Worm (Caenorhabditis elegans) whole organism, L1 larva: Measurements from ENCODE around the gene F59E11.7.
A peak's percentile ranks its signal among the peaks of the same experiment; 100 is the strongest.

Source experiments
- aha-1 ChIP-seq: fragments of 150-350 bp; optimal IDR thresholded peaks from 2 replicates; lab custom pipeline; 2014; ENCODE audit warnings: missing biosample characterization, missing genetic modification characterization
- blmp-1 ChIP-seq: fragments of 150-350 bp; optimal IDR thresholded peaks from 2 replicates; lab custom pipeline; 2014; ENCODE audit warnings: missing biosample characterization, missing genetic modification characterization
- ceh-63 ChIP-seq: fragments of 200-800 bp; sonication (Bioruptor generic); optimal IDR thresholded peaks from 2 replicates; lab custom pipeline; 2018; ENCODE audit warnings: mild to moderate bottlenecking, missing genetic modification characterization, missing compliant biosample characterization
- ceh-8 ChIP-seq: fragments of 200-800 bp; sonication (Bioruptor generic); optimal IDR thresholded peaks from 2 replicates; lab custom pipeline; 2018; ENCODE audit warnings: mild to moderate bottlenecking, missing genetic modification characterization, moderate library complexity, missing compliant biosample characterization
- ceh-82 ChIP-seq, 3 experiments: fragments of 150-350 bp in 1 of 3; sonication (generic microtip) in 2 of 3; optimal IDR thresholded peaks; 2 replicates each; lab custom pipeline; 2014 to 2017; ENCODE audit warnings: missing biosample characterization in 3 of 3, missing genetic modification characterization in 3 of 3
- ceh-88 ChIP-seq: fragments of 200-800 bp; sonication (Bioruptor generic); IDR thresholded peaks from 2 replicates; pipeline ENCODE4 v1.3.6; 2022; ENCODE audit warnings: missing genetic modification characterization, missing compliant biosample characterization
- dpl-1 ChIP-seq, 3 experiments: fragments of 150-350 bp in 2 of 3; sonication (generic microtip) in 1 of 3; optimal IDR thresholded peaks; 2 replicates each; lab custom pipeline; 2014 to 2017; ENCODE audit warnings: missing biosample characterization in 3 of 3, missing genetic modification characterization in 3 of 3, missing genetic modification reagents in 3 of 3
- efl-1 ChIP-seq, 4 experiments: fragments of 150-350 bp; optimal IDR thresholded peaks in 3 of 4; peaks in 1 of 4; 1 replicate in 1 of 4; 2 replicates in 3 of 4; lab custom pipeline; 2014; ENCODE audit warnings: missing biosample characterization in 2 of 4, missing genetic modification characterization in 2 of 4, missing genetic modification reagents in 2 of 4
- egl-27 ChIP-seq, 2 experiments: fragments of 150-350 bp in 1 of 2; sonication (generic microtip); optimal IDR thresholded peaks; 3 replicates each; lab custom pipeline; 2017 to 2018; ENCODE audit warnings: missing biosample characterization in 2 of 2, missing genetic modification characterization in 2 of 2, missing genetic modification reagents in 2 of 2
- elt-2 ChIP-seq: sonication (generic microtip); optimal IDR thresholded peaks from 2 replicates; lab custom pipeline; 2016; ENCODE audit warnings: missing genetic modification characterization, mild to moderate bottlenecking, inconsistent platforms, missing compliant biosample characterization, missing genetic modification reagents
- hlh-4 ChIP-seq: sonication (generic microtip); optimal IDR thresholded peaks from 2 replicates; lab custom pipeline; 2016; ENCODE audit warnings: mild to moderate bottlenecking, missing genetic modification characterization, missing compliant biosample characterization
- irx-1 ChIP-seq: sonication (generic microtip); optimal IDR thresholded peaks from 2 replicates; lab custom pipeline; 2016; ENCODE audit warnings: missing genetic modification characterization, missing compliant biosample characterization
- jun-1 ChIP-seq: fragments of 150-350 bp; optimal IDR thresholded peaks from 2 replicates; lab custom pipeline; 2014; ENCODE audit warnings: missing biosample characterization, missing genetic modification reagents, missing genetic modification characterization
- lin-13 ChIP-seq: fragments of 150-350 bp; optimal IDR thresholded peaks from 2 replicates; lab custom pipeline; 2014; ENCODE audit warnings: missing biosample characterization, missing genetic modification reagents, missing genetic modification characterization
- lin-15B ChIP-seq: fragments of 150-350 bp; sonication (generic microtip); optimal IDR thresholded peaks from 3 replicates; lab custom pipeline; 2014; ENCODE audit warnings: missing biosample characterization, missing genetic modification characterization
- mdl-1 ChIP-seq, 2 experiments: fragments of 150-350 bp; optimal IDR thresholded peaks; 2 replicates each; lab custom pipeline; 2014 to 2017; ENCODE audit warnings: missing biosample characterization in 2 of 2, missing genetic modification characterization in 2 of 2, inconsistent platforms in 1 of 2
- mep-1 ChIP-seq: fragments of 150-350 bp; optimal IDR thresholded peaks from 2 replicates; lab custom pipeline; 2014; ENCODE audit warnings: missing biosample characterization, missing genetic modification characterization
- nhr-11 ChIP-seq: fragments of 150-350 bp; optimal IDR thresholded peaks from 2 replicates; lab custom pipeline; 2014; ENCODE audit warnings: missing biosample characterization, missing genetic modification characterization
- nhr-19 ChIP-seq: fragments of 200-800 bp; sonication (Bioruptor generic); conservative IDR thresholded peaks from 2 replicates; pipeline ENCODE4 v1.3.6; 2022; ENCODE audit warnings: missing genetic modification characterization, missing compliant biosample characterization
- nhr-47 ChIP-seq: sonication (generic microtip); optimal IDR thresholded peaks from 2 replicates; lab custom pipeline; 2016; ENCODE audit warnings: mild to moderate bottlenecking, missing genetic modification characterization, moderate library complexity, missing compliant biosample characterization
- nhr-71 ChIP-seq: sonication (generic microtip); optimal IDR thresholded peaks from 2 replicates; lab custom pipeline; 2016; ENCODE audit warnings: mild to moderate bottlenecking, missing genetic modification characterization, moderate library complexity, missing compliant biosample characterization
- nhr-76 ChIP-seq: sonication (generic microtip); optimal IDR thresholded peaks from 2 replicates; lab custom pipeline; 2017; ENCODE audit warnings: missing biosample characterization, missing genetic modification characterization
- pqm-1 ChIP-seq: sonication (generic microtip); optimal IDR thresholded peaks from 3 replicates; lab custom pipeline; 2017; ENCODE audit warnings: missing biosample characterization, missing genetic modification characterization
- snpc-4 ChIP-seq: fragments of 150-350 bp; optimal IDR thresholded peaks from 2 replicates; lab custom pipeline; 2014; ENCODE audit warnings: missing biosample characterization, missing genetic modification characterization
- sptf-1 ChIP-seq: fragments of 150-350 bp; optimal IDR thresholded peaks from 2 replicates; lab custom pipeline; 2014; ENCODE audit warnings: missing biosample characterization, missing genetic modification characterization
- swsn-7 ChIP-seq: sonication (generic microtip); optimal IDR thresholded peaks from 2 replicates; lab custom pipeline; 2016; ENCODE audit warnings: missing genetic modification characterization, missing compliant biosample characterization
- tlp-1 ChIP-seq: fragments of 150-350 bp; optimal IDR thresholded peaks from 2 replicates; lab custom pipeline; 2014; ENCODE audit warnings: missing biosample characterization, missing genetic modification characterization
- unc-130 ChIP-seq: fragments of 150-350 bp; optimal IDR thresholded peaks from 2 replicates; lab custom pipeline; 2017; ENCODE audit warnings: missing biosample characterization, missing genetic modification characterization, inconsistent platforms
- zip-4 ChIP-seq: fragments of 200-800 bp; sonication (Bioruptor generic); optimal IDR thresholded peaks from 2 replicates; lab custom pipeline; 2018; ENCODE audit warnings: mild to moderate bottlenecking, missing genetic modification characterization, moderate library complexity, missing compliant biosample characterization
- ztf-4 ChIP-seq: fragments of 150-350 bp; optimal IDR thresholded peaks from 2 replicates; lab custom pipeline; 2014; ENCODE audit warnings: missing biosample characterization, missing genetic modification characterization

F59E11.7 gene

ce11 chrV:8974889-8975422, 15.1 kb upstream of the F59E11.7 start, which contains the start of gene nhr-143:
Gene nhr-143 (minus strand): TSS chrV:8974939.
- TF ChIP-seq blmp-1 (tag; lab: Kevin White, UChicago) (peak; percentile 40), elt-2 (tag; lab: Kevin White, UChicago) (peak; percentile 18), snpc-4 (tag; lab: Kevin White, UChicago) (no peak), ztf-4 (tag; lab: Kevin White, UChicago) (no peak), nhr-71 (peak; percentile 3), zip-4 (GFP tag; lab: Kevin White, UChicago) (no peak), nhr-76 (tag; lab: Kevin White, UChicago) (no peak), mep-1 (tag; lab: Kevin White, UChicago) (peak; percentile 7), dpl-1 (GFP tag; optimal IDR thresholded peaks at IDR 0.05; lab: Kevin White, UChicago) (no peak), jun-1 (peak; percentile 2)

- no peak for TF ChIP-seq ceh-8 (GFP tag; lab: Kevin White, UChicago)
- no peak for TF ChIP-seq ceh-82 (tag; optimal IDR thresholded peaks at IDR 0.05; lab: Kevin White, UChicago)
- no peak for TF ChIP-seq nhr-47 (tag; lab: Kevin White, UChicago)
- no peak for TF ChIP-seq efl-1 (optimal IDR thresholded peaks at IDR 0.05; lab: Kevin White, UChicago)
- TF ChIP-seq efl-1 (GFP tag; optimal IDR thresholded peaks at IDR 0.05 in 1 of 2; lab: Kevin White, UChicago), result peak in 1 of 2 experiments; percentile 62
- no peak for TF ChIP-seq ceh-88 (GFP tag; lab: Robert Waterston, UW)
- TF ChIP-seq irx-1 (tag; lab: Kevin White, UChicago), result no peak
- no peak for TF ChIP-seq egl-27 (tag; optimal IDR thresholded peaks at IDR 0.05; lab: Kevin White, UChicago)
- TF ChIP-seq unc-130, result no peak
Observed at ce11 chrV:8977895-8978294, 12.1 kb upstream of the F59E11.7 start.

ce11 chrV:8980845-8981244, 9.2 kb upstream of the F59E11.7 start, which contains the start of gene str-84:
Gene str-84 (minus strand): TSS chrV:8980945.
- TF ChIP-seq ceh-8 (GFP tag; lab: Kevin White, UChicago) (peak; percentile 83), hlh-4 (tag; lab: Kevin White, UChicago) (no peak)

- TF ChIP-seq mdl-1 (tag; optimal IDR thresholded peaks at IDR 0.05; lab: Kevin White, UChicago) (no peak), lin-15B (no peak), swsn-7 (tag; lab: Kevin White, UChicago) (no peak), lin-13 (no peak), pqm-1 (tag; lab: Kevin White, UChicago) (no peak)
Observed at ce11 chrV:8983604-8984003, 6.4 kb upstream of the F59E11.7 start, which contains the start of gene str-86. Gene str-86 (minus strand): TSS chrV:8983704.

ce11 chrV:8984783-8985182, 5.3 kb upstream of the F59E11.7 start:
- TF ChIP-seq efl-1 (optimal IDR thresholded peaks at IDR 0.05; lab: Kevin White, UChicago), result no peak
- peak in 1 of 2 experiments; percentile 92 for TF ChIP-seq efl-1 (GFP tag; optimal IDR thresholded peaks at IDR 0.05 in 1 of 2; lab: Kevin White, UChicago)
- TF ChIP-seq ceh-63 (GFP tag; lab: Kevin White, UChicago), result no peak
- no peak for TF ChIP-seq tlp-1 (tag; lab: Kevin White, UChicago)

ce11 chrV:8985740-8986139, 4.3 kb upstream of the F59E11.7 start, which contains the start of gene str-85:
Gene str-85 (minus strand): TSS chrV:8985840.
- TF ChIP-seq aha-1 (tag; lab: Kevin White, UChicago), result no peak
- TF ChIP-seq sptf-1 (tag; lab: Kevin White, UChicago), result no peak
- TF ChIP-seq nhr-19 (GFP tag; lab: Robert Waterston, UW), result no peak
- TF ChIP-seq nhr-11 (tag; lab: Kevin White, UChicago), result no peak
- TF ChIP-seq ceh-88 (GFP tag; lab: Robert Waterston, UW), result no peak
- no peak for TF ChIP-seq blmp-1 (tag; lab: Kevin White, UChicago)
